Worm (Caenorhabditis elegans) whole organism, late embryonic: ENCODE measurements around the gene apn-1.

Experiments
- C08G9.2 ChIP-seq: sonication (generic microtip); optimal IDR thresholded peaks from 2 replicates; lab custom pipeline; 2016; ENCODE audit warnings: mild to moderate bottlenecking, missing genetic modification characterization, moderate library complexity, missing compliant biosample characterization
- C38D4.7 ChIP-seq: fragments of 200-800 bp; sonication (Bioruptor generic); optimal IDR thresholded peaks from 2 replicates; lab custom pipeline; 2018; ENCODE audit warnings: mild to moderate bottlenecking, missing genetic modification characterization, moderate library complexity, missing compliant biosample characterization
- F13H6.1 ChIP-seq: sonication (generic microtip); optimal IDR thresholded peaks from 2 replicates; lab custom pipeline; 2016; ENCODE audit warnings: missing genetic modification characterization, missing compliant biosample characterization
- K02D7.2 ChIP-seq: sonication (generic microtip); optimal IDR thresholded peaks from 2 replicates; lab custom pipeline; 2017; ENCODE audit warnings: mild to moderate bottlenecking, missing genetic modification characterization, missing compliant biosample characterization
- K09A11.1 ChIP-seq: sonication (generic microtip); optimal IDR thresholded peaks from 2 replicates; lab custom pipeline; 2017; ENCODE audit warnings: antibody characterized with exemption, mild to moderate bottlenecking, missing genetic modification characterization, missing compliant biosample characterization; ENCODE audit not compliant: insufficient read depth
- T23F11.4 ChIP-seq: fragments of 200-800 bp; sonication (Bioruptor generic); optimal IDR thresholded peaks from 2 replicates; lab custom pipeline; 2018; ENCODE audit warnings: mild to moderate bottlenecking, missing genetic modification characterization, missing compliant biosample characterization
- Y22D7AL.16 ChIP-seq: sonication (generic microtip); optimal IDR thresholded peaks from 2 replicates; lab custom pipeline; 2016; ENCODE audit warnings: missing genetic modification characterization, missing compliant biosample characterization
- ceh-18 ChIP-seq: sonication (generic microtip); optimal IDR thresholded peaks from 2 replicates; lab custom pipeline; 2016; ENCODE audit warnings: missing genetic modification characterization, missing compliant biosample characterization
- ceh-2 ChIP-seq: sonication (generic microtip); optimal IDR thresholded peaks from 2 replicates; lab custom pipeline; 2016; ENCODE audit warnings: missing genotype, missing genetic modification characterization, missing compliant biosample characterization
- ceh-30 ChIP-seq: fragments of 150-350 bp; optimal IDR thresholded peaks from 2 replicates; lab custom pipeline; 2014; ENCODE audit warnings: missing biosample characterization, missing genetic modification characterization
- ceh-31 ChIP-seq: sonication (generic microtip); optimal IDR thresholded peaks from 2 replicates; lab custom pipeline; 2016; ENCODE audit warnings: missing genetic modification characterization, missing compliant biosample characterization
- ceh-48 ChIP-seq: sonication (generic microtip); optimal IDR thresholded peaks from 2 replicates; lab custom pipeline; 2016; ENCODE audit warnings: missing genetic modification characterization, inconsistent platforms, missing compliant biosample characterization
- ceh-6 ChIP-seq: fragments of 200-800 bp; sonication (Bioruptor generic); optimal IDR thresholded peaks from 2 replicates; lab custom pipeline; 2018; ENCODE audit warnings: mild to moderate bottlenecking, missing genetic modification characterization, missing compliant biosample characterization
- ceh-9 ChIP-seq: sonication (generic microtip); optimal IDR thresholded peaks from 2 replicates; lab custom pipeline; 2016; ENCODE audit warnings: mild to moderate bottlenecking, missing genetic modification characterization, inconsistent platforms, missing compliant biosample characterization
- dve-1 ChIP-seq: sonication (generic microtip); optimal IDR thresholded peaks from 2 replicates; lab custom pipeline; 2017; ENCODE audit warnings: antibody characterized with exemption, mild to moderate bottlenecking, missing genetic modification characterization, missing compliant biosample characterization
- elt-2 ChIP-seq: sonication (generic microtip); optimal IDR thresholded peaks from 2 replicates; lab custom pipeline; 2016; ENCODE audit warnings: missing genetic modification reagents, missing genetic modification characterization, missing compliant biosample characterization
- elt-4 ChIP-seq: sonication (generic microtip); optimal IDR thresholded peaks from 2 replicates; lab custom pipeline; 2016; ENCODE audit warnings: missing genetic modification characterization, missing compliant biosample characterization
- eyg-1 ChIP-seq: sonication (generic microtip); optimal IDR thresholded peaks from 2 replicates; lab custom pipeline; 2016; ENCODE audit warnings: missing genotype, missing genetic modification characterization, missing compliant biosample characterization
- fkh-10 ChIP-seq: fragments of 150-350 bp; optimal IDR thresholded peaks from 2 replicates; lab custom pipeline; 2014; ENCODE audit warnings: missing biosample characterization, missing genetic modification reagents, missing genetic modification characterization
- fkh-6 ChIP-seq: sonication (generic microtip); optimal IDR thresholded peaks from 2 replicates; lab custom pipeline; 2016; ENCODE audit warnings: missing genetic modification characterization, missing compliant biosample characterization
- gmeb-2 ChIP-seq: sonication (generic microtip); optimal IDR thresholded peaks from 2 replicates; lab custom pipeline; 2016; ENCODE audit warnings: missing genetic modification characterization, inconsistent platforms, missing compliant biosample characterization
- hlh-13 ChIP-seq: fragments of 200-800 bp; sonication (Bioruptor generic); optimal IDR thresholded peaks from 2 replicates; lab custom pipeline; 2018; ENCODE audit warnings: mild to moderate bottlenecking, missing genetic modification characterization, missing compliant biosample characterization
- hlh-15 ChIP-seq: sonication (generic microtip); optimal IDR thresholded peaks from 2 replicates; lab custom pipeline; 2016; ENCODE audit warnings: missing genetic modification characterization, missing compliant biosample characterization
- hlh-6 ChIP-seq: sonication (generic microtip); optimal IDR thresholded peaks from 2 replicates; lab custom pipeline; 2016; ENCODE audit warnings: missing genotype, missing genetic modification characterization, missing compliant biosample characterization
- hlh-8 ChIP-seq: sonication (generic microtip); optimal IDR thresholded peaks from 2 replicates; lab custom pipeline; 2016; ENCODE audit warnings: missing genotype, missing genetic modification characterization, missing compliant biosample characterization
- lim-6 ChIP-seq: sonication (generic microtip); optimal IDR thresholded peaks from 2 replicates; lab custom pipeline; 2016; ENCODE audit warnings: missing genetic modification characterization, missing compliant biosample characterization
- lin-11 ChIP-seq: fragments of 200-800 bp; sonication (Bioruptor generic); optimal IDR thresholded peaks from 2 replicates; lab custom pipeline; 2018; ENCODE audit warnings: mild to moderate bottlenecking, missing genetic modification characterization, missing compliant biosample characterization
- mec-3 ChIP-seq: sonication (generic microtip); optimal IDR thresholded peaks from 2 replicates; lab custom pipeline; 2016; ENCODE audit warnings: borderline replicate concordance, missing genetic modification characterization, missing compliant biosample characterization
- nfya-1 ChIP-seq: sonication (generic microtip); optimal IDR thresholded peaks from 2 replicates; lab custom pipeline; 2017; ENCODE audit warnings: missing genetic modification characterization, mild to moderate bottlenecking, missing compliant biosample characterization, antibody characterized with exemption, moderate library complexity
- nhr-11 ChIP-seq: fragments of 150-350 bp; optimal IDR thresholded peaks from 2 replicates; lab custom pipeline; 2014; ENCODE audit warnings: missing biosample characterization, missing genetic modification characterization
- nhr-232 ChIP-seq: sonication (generic microtip); optimal IDR thresholded peaks from 2 replicates; lab custom pipeline; 2016; ENCODE audit warnings: missing genetic modification characterization, missing compliant biosample characterization
- npax-4 ChIP-seq: sonication (generic microtip); optimal IDR thresholded peaks from 2 replicates; lab custom pipeline; 2016; ENCODE audit warnings: missing genetic modification characterization, missing compliant biosample characterization
- odd-2 ChIP-seq: sonication (generic microtip); optimal IDR thresholded peaks from 2 replicates; lab custom pipeline; 2017; ENCODE audit warnings: antibody characterized with exemption, mild to moderate bottlenecking, missing genetic modification characterization, missing compliant biosample characterization
- pag-3 ChIP-seq: sonication (generic microtip); optimal IDR thresholded peaks from 2 replicates; lab custom pipeline; 2016; ENCODE audit warnings: missing compliant biosample characterization, missing genetic modification characterization, borderline replicate concordance
- pha-2 ChIP-seq: sonication (generic microtip); optimal IDR thresholded peaks from 2 replicates; lab custom pipeline; 2017; ENCODE audit warnings: mild to moderate bottlenecking, missing genetic modification characterization, missing compliant biosample characterization
- pqm-1 ChIP-seq: sonication (generic microtip); optimal IDR thresholded peaks from 2 replicates; lab custom pipeline; 2016; ENCODE audit warnings: missing genetic modification characterization, missing compliant biosample characterization
- pros-1 ChIP-seq: fragments of 150-350 bp; optimal IDR thresholded peaks from 2 replicates; lab custom pipeline; 2014; ENCODE audit warnings: missing biosample characterization, missing genetic modification reagents, missing genetic modification characterization
- ref-2 ChIP-seq: sonication (generic microtip); optimal IDR thresholded peaks from 2 replicates; lab custom pipeline; 2016; ENCODE audit warnings: missing genetic modification characterization, missing compliant biosample characterization
- rnt-1 ChIP-seq: sonication (generic microtip); optimal IDR thresholded peaks from 2 replicates; lab custom pipeline; 2016; ENCODE audit warnings: missing genetic modification characterization, missing compliant biosample characterization
- sox-2 ChIP-seq: fragments of 200-800 bp; sonication (Bioruptor generic); IDR thresholded peaks from 2 replicates; pipeline ENCODE4 v1.3.6; 2022; ENCODE audit warnings: missing genetic modification reagents, missing genetic modification characterization, missing compliant biosample characterization
- sox-4 ChIP-seq: sonication (generic microtip); optimal IDR thresholded peaks from 2 replicates; lab custom pipeline; 2017; ENCODE audit warnings: mild to moderate bottlenecking, missing genetic modification characterization, inconsistent platforms, missing compliant biosample characterization
- tbx-2 ChIP-seq: sonication (generic microtip); optimal IDR thresholded peaks from 2 replicates; lab custom pipeline; 2016; ENCODE audit warnings: missing genetic modification characterization, missing compliant biosample characterization
- tbx-7 ChIP-seq: sonication (generic microtip); optimal IDR thresholded peaks from 2 replicates; lab custom pipeline; 2016; ENCODE audit warnings: missing genotype, missing genetic modification characterization, missing compliant biosample characterization
- ttx-3 ChIP-seq: sonication (generic microtip); optimal IDR thresholded peaks from 2 replicates; lab custom pipeline; 2016; ENCODE audit warnings: missing genetic modification reagents, missing genetic modification characterization, missing compliant biosample characterization
- unc-3 ChIP-seq, 2 experiments: fragments of 200-800 bp in 1 of 2; sonication (Bioruptor generic) in 1 of 2; sonication (generic microtip) in 1 of 2; conservative IDR thresholded peaks in 1 of 2; optimal IDR thresholded peaks in 1 of 2; 2 replicates each; pipeline versions ENCODE4 v1.3.6 to Lab custom; 2016 to 2022; ENCODE audit warnings: missing compliant biosample characterization in 2 of 2, missing genetic modification characterization in 2 of 2, missing genetic modification reagents in 1 of 2
- unc-42 ChIP-seq: sonication (generic microtip); optimal IDR thresholded peaks from 2 replicates; lab custom pipeline; 2016; ENCODE audit warnings: missing genotype, missing genetic modification characterization, missing compliant biosample characterization
- unc-55 ChIP-seq: sonication (generic microtip); optimal IDR thresholded peaks from 2 replicates; lab custom pipeline; 2017; ENCODE audit warnings: missing biosample characterization, missing genetic modification reagents, missing genetic modification characterization
- unc-86 ChIP-seq: sonication (generic microtip); optimal IDR thresholded peaks from 2 replicates; lab custom pipeline; 2016; ENCODE audit warnings: missing genetic modification characterization, missing compliant biosample characterization
- zip-5 ChIP-seq: sonication (generic microtip); optimal IDR thresholded peaks from 2 replicates; lab custom pipeline; 2016; ENCODE audit warnings: missing genetic modification characterization, missing compliant biosample characterization
- ztf-16 ChIP-seq: sonication (generic microtip); optimal IDR thresholded peaks from 2 replicates; lab custom pipeline; 2017; ENCODE audit warnings: missing genetic modification characterization, missing compliant biosample characterization

The apn-1 gene

ce11 chrII:8037863-8038262 lies 9.5 kb upstream of the apn-1 start, which contains the start of gene C08B11.9:
Gene C08B11.9, minus strand, starts transcription at chrII:8038169.
- no peak for TF ChIP-seq fkh-10 (GFP tag; lab: Kevin White, UChicago)
- no peak for TF ChIP-seq lin-11 (tag; lab: Kevin White, UChicago)
- no peak for TF ChIP-seq C38D4.7 (GFP tag; lab: Kevin White, UChicago)
- TF ChIP-seq hlh-6 (tag; lab: Kevin White, UChicago), result no peak
- TF ChIP-seq ceh-31 (tag; lab: Kevin White, UChicago), result no peak
- no peak for TF ChIP-seq elt-4 (tag; lab: Kevin White, UChicago)
- TF ChIP-seq unc-86 (tag; lab: Kevin White, UChicago), result no peak
- no peak for TF ChIP-seq zip-5 (tag; lab: Kevin White, UChicago)
- no peak for TF ChIP-seq pag-3 (tag; lab: Kevin White, UChicago)
- TF ChIP-seq pha-2 (tag; lab: Kevin White, UChicago), result no peak
- no peak for TF ChIP-seq ttx-3 (tag; lab: Kevin White, UChicago)
- no peak for TF ChIP-seq npax-4 (tag; lab: Kevin White, UChicago)
- TF ChIP-seq tbx-2 (tag; lab: Kevin White, UChicago), result no peak
- no peak for TF ChIP-seq ztf-16 (tag; lab: Kevin White, UChicago)
- no peak for TF ChIP-seq hlh-13
- no peak for TF ChIP-seq ceh-30 (tag; lab: Kevin White, UChicago)
- no peak for TF ChIP-seq K09A11.1
- no peak for TF ChIP-seq unc-42
- TF ChIP-seq nhr-11 (tag; lab: Kevin White, UChicago), result no peak
- no peak for TF ChIP-seq elt-2

ce11 chrII:8039416-8039815 lies 7.9 kb upstream of the apn-1 start, which contains the start of the genes ubh-4 and algn-6:
Gene ubh-4, minus strand, starts transcription at chrII:8039597.
Gene algn-6, plus strand, starts transcription at chrII:8039802.
- TF ChIP-seq K09A11.1 (no peak), pros-1 (tag; lab: Kevin White, UChicago) (no peak), eyg-1 (tag; lab: Kevin White, UChicago) (no peak), ceh-18 (tag; lab: Kevin White, UChicago) (no peak), ceh-30 (tag; lab: Kevin White, UChicago) (no peak), hlh-15 (tag; lab: Kevin White, UChicago) (no peak), unc-55 (GFP tag; lab: Kevin White, UChicago) (no peak), rnt-1 (tag; lab: Kevin White, UChicago) (no peak), lin-11 (tag; lab: Kevin White, UChicago) (no peak), ztf-16 (tag; lab: Kevin White, UChicago) (peak; percentile 47), sox-4 (tag; lab: Kevin White, UChicago) (no peak), T23F11.4 (GFP tag; lab: Kevin White, UChicago) (no peak), Y22D7AL.16 (tag; lab: Kevin White, UChicago) (no peak), odd-2 (no peak), nfya-1 (peak; percentile 21), F13H6.1 (tag; lab: Kevin White, UChicago) (no peak), zip-5 (tag; lab: Kevin White, UChicago) (peak; percentile 65), mec-3 (tag; lab: Kevin White, UChicago) (no peak), hlh-6 (tag; lab: Kevin White, UChicago) (no peak), pqm-1 (no peak), nhr-232 (tag; lab: Kevin White, UChicago) (no peak), dve-1 (tag; lab: Kevin White, UChicago) (no peak), ceh-6 (GFP tag; lab: Kevin White, UChicago) (no peak), unc-42 (peak; percentile 56), fkh-6 (tag; lab: Kevin White, UChicago) (no peak), lim-6 (tag; lab: Kevin White, UChicago) (no peak), ceh-48 (tag; lab: Kevin White, UChicago) (no peak), C08G9.2 (tag; lab: Kevin White, UChicago) (peak; percentile 67), gmeb-2 (tag; lab: Kevin White, UChicago) (no peak), ceh-9 (tag; lab: Kevin White, UChicago) (no peak), ref-2 (tag; lab: Kevin White, UChicago) (peak; percentile 30), unc-3 (GFP tag; conservative IDR thresholded peaks at IDR 0.05; lab: Robert Waterston, UW) (no peak), unc-3 (tag; optimal IDR thresholded peaks at IDR 0.05; lab: Kevin White, UChicago) (no peak), ceh-2 (peak; percentile 70), unc-86 (tag; lab: Kevin White, UChicago) (no peak), K02D7.2 (tag; lab: Kevin White, UChicago) (no peak), tbx-7 (tag; lab: Kevin White, UChicago) (peak; percentile 42), ceh-31 (tag; lab: Kevin White, UChicago) (peak; percentile 84), hlh-8 (tag; lab: Kevin White, UChicago) (peak; percentile 2), pha-2 (tag; lab: Kevin White, UChicago) (no peak), tbx-2 (tag; lab: Kevin White, UChicago) (peak; percentile 48), sox-2 (GFP tag; lab: Robert Waterston, UW) (no peak)
